Fruit fly (Drosophila melanogaster) Kc167 (cell line): Measurements from ENCODE around the gene CG31050.

ENCODE experiments used
- Myc ChIP-seq: fragments of >200 bp; optimal IDR thresholded peaks from 2 replicates; lab custom pipeline; 2017; ENCODE audit warnings: missing external identifiers
- h ChIP-seq: fragments of >200 bp; optimal IDR thresholded peaks from 3 replicates; lab custom pipeline; 2018; ENCODE audit warnings: missing external identifiers
- psq ChIP-seq: fragments of >200 bp; optimal IDR thresholded peaks from 2 replicates; lab custom pipeline; 2017; ENCODE audit warnings: missing external identifiers

dm6 chr3R:28676870-28677526, 26.7 kb upstream of the CG31050 start:
- TF ChIP-seq Myc (lab: Kevin White, UChicago) (no peak), psq (lab: Kevin White, UChicago) (no peak), h (lab: Kevin White, UChicago) (no peak)
